Fruit fly (Drosophila melanogaster) whole organism, prepupa: Measurements from ENCODE around the gene CG12506.
A peak's percentile ranks its signal among the peaks of the same experiment; 100 is the strongest.

Source experiments
- CG10631 ChIP-seq: fragments of 200-800 bp; sonication (Bioruptor generic); optimal IDR thresholded peaks from 2 replicates; lab custom pipeline; 2016; ENCODE audit warnings: missing biosample characterization, missing genetic modification characterization
- CG10669 ChIP-seq: fragments of 200-800 bp; sonication (Bioruptor generic); optimal IDR thresholded peaks from 3 replicates; lab custom pipeline; 2018; ENCODE audit warnings: missing biosample characterization, mild to moderate bottlenecking, missing genetic modification characterization, moderate library complexity
- CG11294 ChIP-seq: fragments of 200-800 bp; sonication (Bioruptor generic); IDR thresholded peaks from 2 replicates; pipeline ENCODE4 v1.3.6; 2022; ENCODE audit warnings: missing biosample characterization, missing genetic modification characterization
- CG11762 ChIP-seq: fragments of 200-800 bp; sonication (Bioruptor generic); optimal IDR thresholded peaks from 3 replicates; lab custom pipeline; 2016; ENCODE audit warnings: missing biosample characterization, missing genetic modification characterization; ENCODE audit not compliant: insufficient read depth
- CG11902 ChIP-seq: fragments of 200-800 bp; sonication (Bioruptor generic); optimal IDR thresholded peaks from 3 replicates; lab custom pipeline; 2016; ENCODE audit warnings: missing biosample characterization, missing genetic modification characterization
- CG15336 ChIP-seq: fragments of 200-800 bp; sonication (Bioruptor generic); IDR thresholded peaks from 2 replicates; pipeline ENCODE4 v1.3.6; 2022; ENCODE audit warnings: missing biosample characterization, missing genetic modification characterization
- CG3032 ChIP-seq: fragments of 200-800 bp; optimal IDR thresholded peaks from 2 replicates; lab custom pipeline; 2019; ENCODE audit warnings: missing biosample characterization, mild to moderate bottlenecking, missing genetic modification characterization, moderate library complexity
- CG32006 ChIP-seq: fragments of 200-800 bp; sonication (Bioruptor generic); optimal IDR thresholded peaks from 3 replicates; lab custom pipeline; 2017; ENCODE audit warnings: missing biosample characterization, mild to moderate bottlenecking, missing genetic modification characterization
- CG3919 ChIP-seq: fragments of 200-800 bp; sonication (Bioruptor generic); optimal IDR thresholded peaks from 3 replicates; lab custom pipeline; 2016; ENCODE audit warnings: missing biosample characterization, missing genetic modification characterization
- CG4318 ChIP-seq: fragments of 200-800 bp; sonication (Bioruptor generic); optimal IDR thresholded peaks from 3 replicates; lab custom pipeline; 2017; ENCODE audit warnings: missing biosample characterization, mild to moderate bottlenecking, missing genetic modification characterization
- CG6163 ChIP-seq: fragments of 200-800 bp; sonication (Bioruptor generic); IDR thresholded peaks from 3 replicates; pipeline ENCODE4 v1.3.6; 2022; ENCODE audit warnings: missing biosample characterization, missing genetic modification characterization
- CG6276 ChIP-seq: fragments of 200-800 bp; sonication (Bioruptor generic); optimal IDR thresholded peaks from 2 replicates; lab custom pipeline; 2017; ENCODE audit warnings: missing biosample characterization, mild to moderate bottlenecking, missing genetic modification characterization
- CG6792 ChIP-seq: fragments of 200-800 bp; sonication (Bioruptor generic); optimal IDR thresholded peaks from 3 replicates; lab custom pipeline; 2016; ENCODE audit warnings: missing biosample characterization, missing genetic modification characterization
- CG6808 ChIP-seq: fragments of 200-800 bp; sonication (Bioruptor generic); optimal IDR thresholded peaks from 3 replicates; lab custom pipeline; 2017; ENCODE audit warnings: missing biosample characterization, missing genetic modification characterization, mild to moderate bottlenecking, moderate library complexity, missing genetic modification reagents
- CG6854 ChIP-seq: fragments of 200-800 bp; sonication (Bioruptor generic); optimal IDR thresholded peaks from 2 replicates; lab custom pipeline; 2017; ENCODE audit warnings: missing biosample characterization, mild to moderate bottlenecking, missing genetic modification characterization
- CG7368 ChIP-seq: fragments of 200-800 bp; sonication (Bioruptor generic); optimal IDR thresholded peaks from 3 replicates; lab custom pipeline; 2016; ENCODE audit warnings: missing biosample characterization, missing genetic modification characterization
- CG8119 ChIP-seq: fragments of 200-800 bp; sonication (Bioruptor generic); IDR thresholded peaks from 3 replicates; pipeline ENCODE4 v1.3.6; 2022; ENCODE audit warnings: missing biosample characterization, missing genetic modification characterization
- CG9139 ChIP-seq: fragments of 200-800 bp; sonication (Bioruptor generic); optimal IDR thresholded peaks from 3 replicates; lab custom pipeline; 2017; ENCODE audit warnings: missing biosample characterization, mild to moderate bottlenecking, missing genetic modification characterization
- Eip75B ChIP-seq: fragments of 200-800 bp; sonication (Bioruptor generic); optimal IDR thresholded peaks from 3 replicates; lab custom pipeline; 2016; ENCODE audit warnings: missing biosample characterization, missing genetic modification characterization
- Eip78C ChIP-seq: fragments of 200-800 bp; sonication (Bioruptor generic); peaks from one replicate; lab custom pipeline; 2016; ENCODE audit warnings: missing biosample characterization, missing genetic modification characterization
- Gug ChIP-seq: fragments of 200-800 bp; sonication (Bioruptor generic); IDR thresholded peaks from 2 replicates; pipeline ENCODE4 v1.3.6; 2022; ENCODE audit warnings: missing biosample characterization, missing genetic modification characterization
- Hr38 ChIP-seq: sonication (Bioruptor generic); optimal IDR thresholded peaks from 2 replicates; lab custom pipeline; 2016; ENCODE audit warnings: missing biosample characterization, missing genetic modification characterization
- Hr39 ChIP-seq: fragments of 200-800 bp; sonication (Bioruptor generic); optimal IDR thresholded peaks from 2 replicates; lab custom pipeline; 2016; ENCODE audit warnings: missing biosample characterization, missing genetic modification characterization
- Hr4 ChIP-seq: fragments of 200-800 bp; sonication (Bioruptor generic); optimal IDR thresholded peaks from 3 replicates; lab custom pipeline; 2016; ENCODE audit warnings: missing biosample characterization, missing genetic modification characterization
- Met ChIP-seq: fragments of 200-800 bp; sonication (Bioruptor generic); optimal IDR thresholded peaks from 3 replicates; lab custom pipeline; 2016; ENCODE audit warnings: missing biosample characterization, missing genetic modification characterization
- OdsH ChIP-seq: fragments of 200-800 bp; sonication (Bioruptor generic); optimal IDR thresholded peaks from 3 replicates; lab custom pipeline; 2016; ENCODE audit warnings: missing biosample characterization, missing genetic modification characterization
- Smox ChIP-seq: fragments of 200-800 bp; sonication (Bioruptor generic); optimal IDR thresholded peaks from 3 replicates; lab custom pipeline; 2016; ENCODE audit warnings: missing biosample characterization, missing genetic modification characterization
- Sox15 ChIP-seq: fragments of 200-800 bp; sonication (Bioruptor generic); optimal IDR thresholded peaks from 3 replicates; lab custom pipeline; 2016; ENCODE audit warnings: missing biosample characterization, missing genetic modification characterization
- achi ChIP-seq: fragments of 200-800 bp; sonication (Bioruptor generic); optimal IDR thresholded peaks from 3 replicates; lab custom pipeline; 2016; ENCODE audit warnings: missing biosample characterization, missing genetic modification characterization
- cyc ChIP-seq: fragments of 200-800 bp; sonication (Bioruptor generic); optimal IDR thresholded peaks from 3 replicates; lab custom pipeline; 2016; ENCODE audit warnings: missing biosample characterization, missing genetic modification characterization
- dac ChIP-seq: fragments of 200-800 bp; sonication (Bioruptor generic); optimal IDR thresholded peaks from 2 replicates; lab custom pipeline; 2017; ENCODE audit warnings: missing biosample characterization, mild to moderate bottlenecking, missing genetic modification characterization
- dsx ChIP-seq: fragments of 200-800 bp; optimal IDR thresholded peaks from 3 replicates; lab custom pipeline; 2019; ENCODE audit warnings: missing biosample characterization, mild to moderate bottlenecking, missing genetic modification characterization, moderate library complexity; ENCODE audit not compliant: poor library complexity, severe bottlenecking
- eg ChIP-seq: fragments of 200-800 bp; sonication (Bioruptor generic); IDR thresholded peaks from 3 replicates; pipeline ENCODE4 v1.3.6; 2022; ENCODE audit warnings: missing biosample characterization, missing genetic modification characterization
- fd59A ChIP-seq: fragments of 200-800 bp; sonication (Bioruptor generic); optimal IDR thresholded peaks from 2 replicates; lab custom pipeline; 2017; ENCODE audit warnings: missing biosample characterization, mild to moderate bottlenecking, missing genetic modification characterization, missing genetic modification reagents
- fd85E ChIP-seq: fragments of 200-800 bp; sonication (Bioruptor generic); optimal IDR thresholded peaks from 3 replicates; lab custom pipeline; 2016; ENCODE audit warnings: missing biosample characterization, missing genetic modification characterization
- lz ChIP-seq: fragments of 200-800 bp; sonication (Bioruptor generic); optimal IDR thresholded peaks from 3 replicates; lab custom pipeline; 2016; ENCODE audit warnings: missing biosample characterization, missing genetic modification characterization
- spab ChIP-seq: fragments of 200-800 bp; sonication (Bioruptor generic); optimal IDR thresholded peaks from 2 replicates; lab custom pipeline; 2017; ENCODE audit warnings: missing biosample characterization, mild to moderate bottlenecking, missing genetic modification characterization, missing genetic modification reagents
- ss ChIP-seq, 2 experiments: fragments of 200-800 bp; sonication (Bioruptor generic); optimal IDR thresholded peaks; 2 replicates in 1 of 2; 3 replicates in 1 of 2; lab custom pipeline; 2017 to 2018; ENCODE audit warnings: mild to moderate bottlenecking in 2 of 2, missing biosample characterization in 2 of 2, missing genetic modification characterization in 2 of 2, moderate library complexity in 1 of 2
- svp ChIP-seq: fragments of 200-800 bp; sonication (Bioruptor generic); peaks from one replicate; lab custom pipeline; 2016; ENCODE audit warnings: missing biosample characterization, missing genetic modification characterization
- topi ChIP-seq: fragments of 200-800 bp; sonication (Bioruptor generic); optimal IDR thresholded peaks from 3 replicates; lab custom pipeline; 2016; ENCODE audit warnings: missing biosample characterization, missing genetic modification characterization

The CG12506 gene

dm6 chr2L:735772-736171 lies 37.6 kb upstream of the CG12506 start:
- TF ChIP-seq CG6854 (GFP tag; lab: Kevin White, UChicago) (no peak), CG6792 (no peak), CG6276 (GFP tag; lab: Kevin White, UChicago) (no peak), CG15336 (GFP tag; lab: Robert Waterston, UW) (0 out of 2 replicates have a peak, but pooled peaks have one; percentile 20), CG10669 (GFP tag; lab: Kevin White, UChicago) (no peak), fd59A (GFP tag; lab: Kevin White, UChicago) (no peak), Hr39 (GFP tag; lab: Kevin White, UChicago) (no peak), Met (GFP tag; lab: Kevin White, UChicago) (no peak), CG7368 (GFP tag; lab: Kevin White, UChicago) (no peak), CG6163 (0 out of 3 replicates have a peak, but pooled peaks have one; percentile 26), Smox (GFP tag; lab: Kevin White, UChicago) (no peak), CG3919 (GFP tag; lab: Kevin White, UChicago) (no peak), CG10631 (GFP tag; lab: Kevin White, UChicago) (peak; percentile 5), Hr38 (GFP tag; lab: Kevin White, UChicago) (no peak), fd85E (GFP tag; lab: Kevin White, UChicago) (no peak), achi (GFP tag; lab: Kevin White, UChicago) (no peak), OdsH (no peak), CG8119 (no peak), Eip78C (peak; percentile 48), spab (GFP tag; lab: Kevin White, UChicago) (no peak), dac (GFP tag; lab: Kevin White, UChicago) (no peak), Eip75B (GFP tag; lab: Kevin White, UChicago) (no peak), CG6808 (no peak), Hr4 (GFP tag; lab: Kevin White, UChicago) (no peak), dsx (GFP tag; lab: Kevin White, UChicago) (no peak), Sox15 (GFP tag; lab: Kevin White, UChicago) (no peak), Gug (GFP tag; lab: Robert Waterston, UW) (no peak), svp (GFP tag; lab: Kevin White, UChicago) (no peak), CG3032 (tag; lab: Kevin White, UChicago) (no peak), CG9139 (GFP tag; lab: Kevin White, UChicago) (no peak), CG11294 (GFP tag; lab: Robert Waterston, UW) (no peak), CG4318 (GFP tag; lab: Kevin White, UChicago) (no peak), CG11762 (GFP tag; lab: Kevin White, UChicago) (no peak), eg (GFP tag; lab: Robert Waterston, UW) (peak; percentile 57; the same call in 1 of the 3 replicates), topi (GFP tag; lab: Kevin White, UChicago) (no peak)

- no peak for TF ChIP-seq ss (GFP tag; optimal IDR thresholded peaks at IDR 0.05; lab: Kevin White, UChicago)
- TF ChIP-seq CG6792, result no peak
- no peak for TF ChIP-seq CG11902 (GFP tag; lab: Kevin White, UChicago)
- no peak for TF ChIP-seq CG32006 (GFP tag; lab: Kevin White, UChicago)
- TF ChIP-seq topi (GFP tag; lab: Kevin White, UChicago), result no peak
- peak; percentile 60 for TF ChIP-seq dsx (GFP tag; lab: Kevin White, UChicago)
- no peak for TF ChIP-seq cyc (GFP tag; lab: Kevin White, UChicago)
- TF ChIP-seq CG6808, result no peak
These were observed 33.3 kb upstream of the CG12506 start for dm6 chr2L:740031-740430.

DNA sequence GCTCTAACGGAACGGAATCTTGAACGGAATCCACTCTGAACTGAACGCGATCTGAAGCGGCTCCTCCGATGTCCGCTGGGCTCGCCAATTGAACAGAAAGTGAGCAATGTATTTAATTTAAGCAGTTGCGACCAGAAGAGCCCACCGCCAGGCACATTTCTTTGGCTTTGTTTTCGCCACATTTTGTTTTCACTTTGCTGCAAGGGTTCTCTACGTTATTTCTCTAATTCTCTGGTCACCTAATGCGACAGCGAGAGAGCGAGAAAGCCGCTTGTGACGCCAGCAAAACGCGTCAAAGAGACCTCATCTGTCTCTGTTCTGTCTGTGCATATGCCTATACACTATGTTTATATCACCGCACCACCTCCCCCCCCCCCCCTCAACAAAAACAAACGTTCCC lies 29.1 kb upstream of the CG12506 start, which contains the start of gene Eaat2:
Eaat2 (minus strand) TSS at position 101 of the 400 bp plus-strand sequence.
- TF ChIP-seq Hr38 (GFP tag; lab: Kevin White, UChicago) (no peak), lz (GFP tag; lab: Kevin White, UChicago) (no peak), CG3032 (tag; lab: Kevin White, UChicago) (no peak), CG6854 (GFP tag; lab: Kevin White, UChicago) (no peak), CG6163 (no peak), Smox (GFP tag; lab: Kevin White, UChicago) (no peak), CG9139 (GFP tag; lab: Kevin White, UChicago) (no peak)
